Fruit fly (Drosophila melanogaster): ENCODE results near the gene CG12011.

CG12011 gene

DNA sequence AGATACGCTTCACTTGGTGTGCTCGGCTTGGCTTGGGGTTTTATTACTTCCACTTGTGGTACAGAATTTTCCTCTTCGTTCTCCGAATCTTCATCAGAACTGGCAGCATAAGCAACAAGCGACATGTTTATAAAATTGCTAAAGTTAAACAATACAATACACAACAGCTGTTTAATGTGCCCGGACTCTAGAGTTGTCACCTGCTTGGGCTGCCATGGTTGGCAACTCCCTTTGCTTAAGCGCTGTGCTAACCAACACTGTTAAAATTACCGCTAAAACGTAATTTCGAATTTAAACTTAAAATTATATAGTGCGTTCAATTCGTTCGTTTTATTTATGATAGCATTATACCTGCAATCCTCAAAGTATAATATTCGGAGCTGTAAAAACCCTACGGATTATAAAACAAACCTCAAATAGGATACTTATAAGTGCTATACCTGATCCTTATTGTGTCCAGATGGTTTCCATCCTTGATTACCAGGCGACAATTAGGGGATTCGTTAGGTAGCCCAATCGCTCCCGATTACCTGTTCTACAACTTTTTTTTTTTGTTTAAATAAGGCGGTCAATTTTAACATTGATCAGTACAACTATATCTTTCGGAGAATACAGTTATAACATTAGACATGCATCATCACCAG, 47.0 kb upstream of the CG12011 start, which contains the start of the genes CG17249 and Bro (continued):
- TF ChIP-seq NC2α (GFP tag; optimal IDR thresholded peaks at IDR 0.05) (no peak), CG33557 (GFP tag; optimal IDR thresholded peaks at IDR 0.05) (no peak), sr (GFP tag; IDR thresholded peaks at IDR 0.05) (no peak), Sox102F (GFP tag; optimal IDR thresholded peaks at IDR 0.05) (no peak), lmd (GFP tag; IDR thresholded peaks at IDR 0.05) (no peak), CG14710 (tag; optimal IDR thresholded peaks at IDR 0.05) (peak; percentile 71), btn (GFP tag; optimal IDR thresholded peaks at IDR 0.05) (no peak), Myb (GFP tag; optimal IDR thresholded peaks at IDR 0.05) (peak; percentile 96), toy (GFP tag; IDR thresholded peaks at IDR 0.05) (no peak), Side (GFP tag; optimal IDR thresholded peaks at IDR 0.05) (peak; percentile 24), her (GFP tag; optimal IDR thresholded peaks at IDR 0.05) (peak; percentile 50), Doc3 (GFP tag; IDR thresholded peaks at IDR 0.05; ENCODE audit: partially characterized antibody) (0 out of 3 replicates have a peak, but pooled peaks have one; percentile 21), CG6765 (GFP tag; optimal IDR thresholded peaks at IDR 0.05) (no peak), CG14860 (GFP tag; IDR thresholded peaks at IDR 0.05; ENCODE audit: partially characterized antibody) (no peak), CG4820 (GFP tag; optimal IDR thresholded peaks at IDR 0.05) (no peak), Bdp1 (GFP tag; optimal IDR thresholded peaks at IDR 0.05) (peak; percentile 48), Fer1 (GFP tag; optimal IDR thresholded peaks at IDR 0.05) (peak; percentile 19), ro (GFP tag; IDR thresholded peaks at IDR 0.05) (no peak), gsb-n (tag; optimal IDR thresholded peaks at IDR 0.05) (no peak), disco-r (GFP tag; optimal IDR thresholded peaks at IDR 0.05) (no peak), ab (GFP tag; optimal IDR thresholded peaks at IDR 0.05) (no peak), BtbVII (GFP tag; optimal IDR thresholded peaks at IDR 0.05) (no peak), cwo (GFP tag; optimal IDR thresholded peaks at IDR 0.05) (no peak), sob (GFP tag; IDR thresholded peaks at IDR 0.05) (no peak), Asciz (GFP tag; optimal IDR thresholded peaks at IDR 0.05) (no peak), cg (GFP tag; optimal IDR thresholded peaks at IDR 0.05) (no peak), CG9797 (GFP tag; optimal IDR thresholded peaks at IDR 0.05) (peak; percentile 62), fu2 (GFP tag; optimal IDR thresholded peaks at IDR 0.05) (peak; percentile 23), CG4328 (GFP tag; optimal IDR thresholded peaks at IDR 0.05) (no peak), Pdp1 (GFP tag; optimal IDR thresholded peaks at IDR 0.05) (peak in 1 of 2 experiments; percentile 62), pnt (GFP tag; optimal IDR thresholded peaks at IDR 0.05) (no peak), CG3407 (GFP tag; optimal IDR thresholded peaks at IDR 0.05) (no peak)

DNA sequence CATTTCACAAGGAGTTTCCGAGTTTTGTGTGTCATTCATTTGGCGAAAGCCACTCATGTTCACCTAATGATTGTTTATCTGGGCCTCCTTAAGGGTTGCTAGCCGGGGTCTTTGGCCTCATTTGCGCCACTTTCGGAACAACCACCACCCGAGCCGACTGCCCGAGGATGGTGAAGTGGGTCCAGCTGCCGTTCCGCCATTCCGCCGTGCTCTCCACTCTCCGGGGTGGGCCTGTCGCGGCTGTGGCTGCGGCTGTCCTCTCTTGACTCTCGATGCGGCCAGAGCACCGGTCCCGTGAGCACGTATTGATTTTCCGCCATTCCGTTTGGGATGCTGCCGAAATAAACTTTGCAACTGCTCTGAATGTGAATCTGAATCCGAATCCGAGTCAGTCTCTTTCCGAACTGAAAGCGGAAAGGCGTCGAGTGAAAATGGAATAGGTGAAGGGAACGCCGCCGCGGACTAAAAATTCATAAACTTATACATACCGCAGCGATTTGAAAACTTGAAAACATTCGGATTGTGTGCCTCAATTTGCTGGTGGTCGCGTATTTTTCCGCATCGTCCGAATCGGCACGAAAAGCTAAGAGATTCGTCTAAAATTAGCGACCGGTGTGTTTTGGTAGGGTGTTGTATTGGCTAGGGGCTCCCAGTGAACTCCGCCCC, 45.6 kb upstream of the CG12011 start, which contains the start of gene CG13920:
Gene CG13920, plus strand, starts transcription at position 255 of the 666 bp plus-strand sequence.
- TF ChIP-seq CG32772 (GFP tag; IDR thresholded peaks at IDR 0.05) (no peak), Hr39 (optimal IDR thresholded peaks at IDR 0.05) (no peak), sc (optimal IDR thresholded peaks at IDR 0.05) (no peak), sc (GFP tag; optimal IDR thresholded peaks at IDR 0.05) (no peak), CG1233 (GFP tag; optimal IDR thresholded peaks at IDR 0.05) (no peak), CG16863 (GFP tag; optimal IDR thresholded peaks at IDR 0.05) (no peak), fd96Cb (tag; optimal IDR thresholded peaks at IDR 0.05) (no peak), B-H2 (GFP tag; optimal IDR thresholded peaks at IDR 0.05) (no peak), dmrt99B (tag; optimal IDR thresholded peaks at IDR 0.05) (no peak), ind (GFP tag; optimal IDR thresholded peaks at IDR 0.05) (no peak), CG2678 (tag; optimal IDR thresholded peaks at IDR 0.05) (no peak), MBD-R2 (GFP tag; IDR thresholded peaks at IDR 0.05) (peak; percentile 42), Fer2 (tag; optimal IDR thresholded peaks at IDR 0.05) (no peak), Sry-β (GFP tag; optimal IDR thresholded peaks at IDR 0.05) (no peak), jigr1 (GFP tag; IDR thresholded peaks at IDR 0.05) (no peak), salm (tag; optimal IDR thresholded peaks at IDR 0.05) (no peak), lbe (GFP tag; optimal IDR thresholded peaks at IDR 0.05) (no peak), grau (tag; optimal IDR thresholded peaks at IDR 0.05) (no peak), Nf-YC (tag; optimal IDR thresholded peaks at IDR 0.05) (peak; percentile 3), Dad (GFP tag; optimal IDR thresholded peaks at IDR 0.05) (no peak)
